Fruit fly (Drosophila melanogaster) whole organism: ENCODE data around the gene stumps.

Source experiments
- CG8478 ChIP-seq: fragments of >200 bp; optimal IDR thresholded peaks from 2 replicates; lab custom pipeline; 2018; ENCODE audit warnings: inconsistent platforms
- Dll ChIP-seq: fragments of >200 bp; optimal IDR thresholded peaks from 2 replicates; lab custom pipeline; 2017
- EcR ChIP-seq, 2 experiments: fragments of >200 bp; optimal IDR thresholded peaks; 2 replicates each; lab custom pipeline; 2017; ENCODE audit warnings: missing biosample characterization in 2 of 2, missing genetic modification characterization in 2 of 2, missing genetic modification reagents in 2 of 2
- pan ChIP-seq: fragments of >200 bp; optimal IDR thresholded peaks from 2 replicates; lab custom pipeline; 2017
- psq ChIP-seq: fragments of >200 bp; optimal IDR thresholded peaks from 2 replicates; lab custom pipeline; 2017
- usp ChIP-seq: fragments of >200 bp; optimal IDR thresholded peaks from 2 replicates; lab custom pipeline; 2017; ENCODE audit warnings: missing biosample characterization, missing genetic modification characterization, mixed read lengths

DNA sequence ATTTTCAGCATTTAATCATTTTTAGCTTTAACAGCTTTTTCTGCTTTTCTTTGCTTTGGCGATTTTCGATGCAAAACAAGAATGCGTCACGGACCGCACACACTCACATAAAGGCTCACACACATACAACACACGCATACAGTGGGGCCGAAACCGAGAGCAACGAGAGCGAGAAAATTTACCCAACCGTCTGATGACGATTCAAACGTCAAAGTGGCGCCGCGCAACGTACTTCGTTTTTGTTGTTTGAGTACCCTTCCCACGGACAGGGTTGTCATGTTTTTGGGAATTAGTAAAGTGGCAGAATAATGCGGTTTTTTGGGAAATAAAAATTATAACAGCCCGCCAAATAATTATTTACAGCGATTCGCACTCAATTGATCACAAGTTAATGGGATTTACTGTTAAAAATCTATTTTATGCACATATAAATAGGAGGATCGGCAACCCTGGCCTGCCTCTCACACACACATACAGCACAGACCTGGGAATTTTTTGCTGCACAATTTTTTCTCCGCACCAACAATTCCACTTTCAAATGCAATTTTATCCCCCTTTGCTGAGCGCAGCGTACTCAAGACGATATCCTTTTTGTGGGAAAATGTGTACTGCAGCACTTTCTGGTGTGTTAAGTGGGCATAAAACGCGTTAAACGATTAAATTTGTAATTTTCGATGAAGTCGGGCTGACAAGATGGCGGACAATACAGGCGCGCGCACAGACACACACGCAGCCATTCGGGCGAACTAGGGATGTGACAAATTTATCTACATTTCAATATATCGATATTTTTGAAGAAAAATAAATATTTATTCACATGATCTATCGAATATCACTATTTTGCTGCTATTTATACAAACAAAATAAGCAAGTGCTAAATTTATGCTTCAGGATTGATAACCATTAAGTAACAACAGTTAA lies 78.2 kb downstream of the stumps start:
- no peak for TF ChIP-seq usp
- no peak for TF ChIP-seq Dll (lab: Kevin White, UChicago)
- no peak for TF ChIP-seq CG8478 (lab: Kevin White, UChicago)
- TF ChIP-seq psq (lab: Kevin White, UChicago) = no peak
- no peak for TF ChIP-seq pan
- TF ChIP-seq EcR (GFP tag; optimal IDR thresholded peaks at IDR 0.05; lab: Kevin White, UChicago) = no peak
